Worm (Caenorhabditis elegans): ENCODE results near the gene Y19D10B.6.

DNA sequence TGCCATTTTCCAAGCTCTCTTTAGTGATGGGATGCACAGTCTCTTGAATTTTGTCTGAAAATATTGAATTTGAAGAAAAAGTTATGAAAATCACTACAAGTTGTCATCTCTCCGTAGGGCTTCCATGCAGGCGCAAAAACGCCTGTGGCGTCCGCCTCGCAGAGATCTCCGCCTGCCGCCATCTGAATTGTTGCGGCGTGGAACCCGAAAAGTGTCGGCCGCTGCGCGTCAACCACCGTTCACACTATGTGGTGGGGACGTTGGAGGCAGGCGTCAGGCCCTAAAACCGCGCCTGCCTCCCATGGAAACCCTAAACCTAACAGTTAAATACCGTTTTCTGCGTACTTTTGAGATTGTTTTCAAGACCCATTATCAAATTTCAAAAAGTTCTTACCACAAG is 21.2 kb upstream of the Y19D10B.6 start:
- TF ChIP-seq pag-3 (tag; optimal IDR thresholded peaks at IDR 0.05; ENCODE audit: borderline replicate concordance) (no peak), nhr-11 (tag; optimal IDR thresholded peaks at IDR 0.05) (no peak), ceh-9 (tag; optimal IDR thresholded peaks at IDR 0.05) (no peak), K02D7.2 (tag; optimal IDR thresholded peaks at IDR 0.05) (no peak), che-1 (tag; optimal IDR thresholded peaks at IDR 0.05) (no peak), pha-2 (tag; optimal IDR thresholded peaks at IDR 0.05) (no peak)
